Comparison of ENCODE assay signal across 3 fruit fly cellular contexts in genomic region chr3L:7632540-7633263, dm6.
A peak's percentile ranks its signal among the peaks of the same experiment; 100 is the strongest.
TF ChIP-seq lines count a peak whose summit lies in the region.

No protein-coding gene starts in this region.

- TF ChIP-seq CTCF in whole organism, embryonic (GFP tag; optimal IDR thresholded peaks at IDR 0.05; lab: Kevin White, UChicago): no peak

TF ChIP-seq in whole organism, embryonic, 481 proteins besides CTCF, POLR2A, EP300 and RAD21:
- TF ChIP-seq abd-A (tag; optimal IDR thresholded peaks at IDR 0.05; lab: Kevin White, UChicago) (no peak), Nf-YA (GFP tag; IDR thresholded peaks at IDR 0.05; lab: Robert Waterston, UW) (no peak), lola (GFP tag; optimal IDR thresholded peaks at IDR 0.05; lab: Kevin White, UChicago) (peak in 1 of 3 experiments; percentile 2), row (GFP tag; IDR thresholded peaks at IDR 0.05; lab: Robert Waterston, UW) (peak; percentile 22; the same call in 1 of the 3 replicates), phol (tag; optimal IDR thresholded peaks at IDR 0.05; lab: Kevin White, UChicago) (peak; percentile 21), tin (GFP tag; optimal IDR thresholded peaks at IDR 0.05; lab: Kevin White, UChicago) (no peak), CG10979 (tag; optimal IDR thresholded peaks at IDR 0.05; lab: Kevin White, UChicago) (peak; percentile 15), CG13424 (tag; optimal IDR thresholded peaks at IDR 0.05; lab: Kevin White, UChicago) (no peak), CG14441 (GFP tag; IDR thresholded peaks at IDR 0.05; lab: Robert Waterston, UW) (0 out of 2 replicates have a peak, but pooled peaks have one; percentile 19), Blimp-1 (GFP tag; optimal IDR thresholded peaks at IDR 0.05; lab: Kevin White, UChicago) (peak; percentile 9), CG14965 (GFP tag; optimal IDR thresholded peaks at IDR 0.05; lab: Kevin White, UChicago; ENCODE audit: borderline replicate concordance) (no peak), Xrp1 (GFP tag; IDR thresholded peaks at IDR 0.05; lab: Robert Waterston, UW) (0 out of 2 replicates have a peak, but pooled peaks have one; percentile 23), CG8388 (GFP tag; optimal IDR thresholded peaks at IDR 0.05; lab: Kevin White, UChicago) (peak; percentile 17), CG2712 (tag; optimal IDR thresholded peaks at IDR 0.05; lab: Kevin White, UChicago) (peak; percentile 37), Optix (GFP tag; IDR thresholded peaks at IDR 0.05; lab: Robert Waterston, UW) (no peak), Ets65A (GFP tag; lab: Kevin White, UChicago) (peak; percentile 75), CG18262 (tag; optimal IDR thresholded peaks at IDR 0.05; lab: Kevin White, UChicago) (peak; percentile 21), bsh (GFP tag; optimal IDR thresholded peaks at IDR 0.05; lab: Kevin White, UChicago) (peak in 1 of 2 experiments; percentile 38), CG4360 (GFP tag; IDR thresholded peaks at IDR 0.05; lab: Robert Waterston, UW) (peak; percentile 78), CG31441 (GFP tag; IDR thresholded peaks at IDR 0.05; lab: Robert Waterston, UW) (0 out of 2 replicates have a peak, but pooled peaks have one; percentile 21), CG11504 (tag; optimal IDR thresholded peaks at IDR 0.05; lab: Kevin White, UChicago) (peak; percentile 4), gem (tag; optimal IDR thresholded peaks at IDR 0.05; lab: Kevin White, UChicago) (peak; percentile 41), sob (GFP tag; IDR thresholded peaks at IDR 0.05; lab: Robert Waterston, UW) (no peak), CG15073 (GFP tag; optimal IDR thresholded peaks at IDR 0.05; lab: Kevin White, UChicago) (no peak), Drgx (GFP tag; IDR thresholded peaks at IDR 0.05; lab: Robert Waterston, UW) (peak; percentile 65), sens (GFP tag; lab: Kevin White, UChicago) (peak; percentile 79)

TF ChIP-seq in whole organism, prepupa, 60 proteins besides CTCF, POLR2A, EP300 and RAD21 (continues in another document):
- TF ChIP-seq Ets21C (GFP tag; optimal IDR thresholded peaks at IDR 0.05; lab: Kevin White, UChicago): no peak
- TF ChIP-seq cyc (GFP tag; optimal IDR thresholded peaks at IDR 0.05; lab: Kevin White, UChicago): no peak
- peak; percentile 40 for TF ChIP-seq spab (GFP tag; optimal IDR thresholded peaks at IDR 0.05; lab: Kevin White, UChicago)
- peak; percentile 79 for TF ChIP-seq CG8119 (GFP tag; IDR thresholded peaks at IDR 0.05; lab: Robert Waterston, UW)
- TF ChIP-seq Eip75B (GFP tag; optimal IDR thresholded peaks at IDR 0.05; lab: Kevin White, UChicago): peak; percentile 38
- TF ChIP-seq CG9139 (GFP tag; optimal IDR thresholded peaks at IDR 0.05; lab: Kevin White, UChicago): peak; percentile 3
- TF ChIP-seq Sox102F (GFP tag; optimal IDR thresholded peaks at IDR 0.05; lab: Kevin White, UChicago): no peak
- TF ChIP-seq acj6 (GFP tag; optimal IDR thresholded peaks at IDR 0.05; lab: Kevin White, UChicago): peak; percentile 44
- peak; percentile 34 for TF ChIP-seq CG1621 (tag; optimal IDR thresholded peaks at IDR 0.05; lab: Kevin White, UChicago)
- no peak for TF ChIP-seq CG8632 (GFP tag; optimal IDR thresholded peaks at IDR 0.05; lab: Kevin White, UChicago)
- TF ChIP-seq CG34406 (GFP tag; optimal IDR thresholded peaks at IDR 0.05; lab: Kevin White, UChicago): no peak
- peak; percentile 87 for TF ChIP-seq Eip78C (GFP tag; lab: Kevin White, UChicago)
- TF ChIP-seq CG8319 (GFP tag; optimal IDR thresholded peaks at IDR 0.05; lab: Kevin White, UChicago): no peak
- TF ChIP-seq CG10669 (GFP tag; optimal IDR thresholded peaks at IDR 0.05; lab: Kevin White, UChicago): peak; percentile 60
- TF ChIP-seq dac (GFP tag; optimal IDR thresholded peaks at IDR 0.05; lab: Kevin White, UChicago): no peak
- peak; percentile 39 to 42 for TF ChIP-seq ss (GFP tag; optimal IDR thresholded peaks at IDR 0.05; lab: Kevin White, UChicago)
- TF ChIP-seq CG7368 (GFP tag; optimal IDR thresholded peaks at IDR 0.05; lab: Kevin White, UChicago): no peak
- TF ChIP-seq CG6276 (GFP tag; optimal IDR thresholded peaks at IDR 0.05; lab: Kevin White, UChicago): peak; percentile 44
- TF ChIP-seq CG10631 (GFP tag; optimal IDR thresholded peaks at IDR 0.05; lab: Kevin White, UChicago): peak; percentile 61
- no peak for TF ChIP-seq topi (GFP tag; optimal IDR thresholded peaks at IDR 0.05; lab: Kevin White, UChicago)
- TF ChIP-seq CG6808 (GFP tag; optimal IDR thresholded peaks at IDR 0.05; lab: Kevin White, UChicago): peak; percentile 55
- TF ChIP-seq dsx (GFP tag; optimal IDR thresholded peaks at IDR 0.05; lab: Kevin White, UChicago; ENCODE audit: poor library complexity, severe bottlenecking): peak; percentile 67
- peak; percentile 59 for TF ChIP-seq CG3032 (tag; optimal IDR thresholded peaks at IDR 0.05; lab: Kevin White, UChicago)
- no peak for TF ChIP-seq CG31627 (GFP tag; optimal IDR thresholded peaks at IDR 0.05; lab: Kevin White, UChicago)
- no peak for TF ChIP-seq lz (GFP tag; optimal IDR thresholded peaks at IDR 0.05; lab: Kevin White, UChicago)
- TF ChIP-seq Ets96B (tag; optimal IDR thresholded peaks at IDR 0.05; lab: Kevin White, UChicago): peak; percentile 61
- TF ChIP-seq CG4318 (GFP tag; optimal IDR thresholded peaks at IDR 0.05; lab: Kevin White, UChicago): peak; percentile 28
- TF ChIP-seq Smox (GFP tag; optimal IDR thresholded peaks at IDR 0.05; lab: Kevin White, UChicago): no peak
- no peak for TF ChIP-seq vri (GFP tag; optimal IDR thresholded peaks at IDR 0.05; lab: Kevin White, UChicago)
- TF ChIP-seq Hr4 (GFP tag; optimal IDR thresholded peaks at IDR 0.05; lab: Kevin White, UChicago): peak; percentile 78
- TF ChIP-seq net (GFP tag; optimal IDR thresholded peaks at IDR 0.05; lab: Kevin White, UChicago): peak; percentile 58
- no peak for TF ChIP-seq CG6854 (GFP tag; optimal IDR thresholded peaks at IDR 0.05; lab: Kevin White, UChicago)
- TF ChIP-seq CG6163 (GFP tag; IDR thresholded peaks at IDR 0.05; lab: Robert Waterston, UW): peak; percentile 71; the same call in 2 of the 3 replicates
- TF ChIP-seq CG15336 (GFP tag; IDR thresholded peaks at IDR 0.05; lab: Robert Waterston, UW): peak; percentile 82
- peak; percentile 47 for TF ChIP-seq pdm3 (GFP tag; optimal IDR thresholded peaks at IDR 0.05; lab: Kevin White, UChicago)

TF ChIP-seq in whole organism, pupa, 21 proteins besides CTCF, POLR2A, EP300 and RAD21:
- TF ChIP-seq CG12605 (GFP tag; IDR thresholded peaks at IDR 0.05; lab: Robert Waterston, UW) (no peak), Pif1B (GFP tag; optimal IDR thresholded peaks at IDR 0.05; lab: Kevin White, UChicago) (no peak), CG34367 (tag; optimal IDR thresholded peaks at IDR 0.05; lab: Kevin White, UChicago) (peak; percentile 50), Pif1A (GFP tag; optimal IDR thresholded peaks at IDR 0.05; lab: Kevin White, UChicago) (peak; percentile 59), fd96Ca (GFP tag; IDR thresholded peaks at IDR 0.05; lab: Robert Waterston, UW) (peak; percentile 49; the same call in 1 of the 3 replicates), CG13204 (GFP tag; optimal IDR thresholded peaks at IDR 0.05; lab: Kevin White, UChicago) (peak; percentile 21), D1 (tag; optimal IDR thresholded peaks at IDR 0.05; lab: Kevin White, UChicago) (no peak), gl (tag; optimal IDR thresholded peaks at IDR 0.05; lab: Kevin White, UChicago) (no peak), EcR (GFP tag; optimal IDR thresholded peaks at IDR 0.05; lab: Kevin White, UChicago) (peak; percentile 66), CG8301 (tag; optimal IDR thresholded peaks at IDR 0.05; lab: Kevin White, UChicago) (peak; percentile 73), CG15710 (tag; optimal IDR thresholded peaks at IDR 0.05; lab: Kevin White, UChicago) (peak; percentile 57), CG8159 (tag; optimal IDR thresholded peaks at IDR 0.05; lab: Kevin White, UChicago) (peak; percentile 69), CG10348 (GFP tag; IDR thresholded peaks at IDR 0.05; lab: Robert Waterston, UW) (no peak), Ets98B (GFP tag; IDR thresholded peaks at IDR 0.05; lab: Robert Waterston, UW) (peak; percentile 76), Snoo (tag; optimal IDR thresholded peaks at IDR 0.05; lab: Kevin White, UChicago) (no peak), CG9948 (tag; optimal IDR thresholded peaks at IDR 0.05; lab: Kevin White, UChicago) (peak; percentile 56), CG17806 (tag; optimal IDR thresholded peaks at IDR 0.05; lab: Kevin White, UChicago) (peak; percentile 69), CG32121 (GFP tag; IDR thresholded peaks at IDR 0.05; lab: Robert Waterston, UW) (peak; percentile 77), rn (GFP tag; IDR thresholded peaks at IDR 0.05; lab: Robert Waterston, UW) (peak; percentile 49; the same call in 1 of the 2 replicates), CG4496 (GFP tag; IDR thresholded peaks at IDR 0.05; lab: Robert Waterston, UW) (peak; percentile 70), CG14655 (GFP tag; optimal IDR thresholded peaks at IDR 0.05; lab: Kevin White, UChicago) (peak; percentile 79)

Comparison
In these comparisons a context has a peak if more than half of its experiments do, and no peak if none do; other contexts are left out.
1. Of the 7 proteins assayed by ChIP-seq in both whole organism, embryonic and whole organism, prepupa: peak only in whole organism, embryonic: Blimp-1; only in whole organism, prepupa: CG16779, Gug and Lpt; in both: none; in neither: 3.